Fruit fly (Drosophila melanogaster) whole organism, embryonic: ENCODE data around the gene Srpk79D.

ENCODE experiments used
- Ada2b ChIP-seq: fragments of 200-800 bp; sonication (Bioruptor generic); IDR thresholded peaks from 2 replicates; pipeline ENCODE4 v1.3.6; 2022; ENCODE audit warnings: missing biosample characterization, missing genetic modification characterization
- Aef1 ChIP-seq: fragments of 200-800 bp; sonication (Bioruptor generic); IDR thresholded peaks from 3 replicates; pipeline ENCODE4 v1.3.6; 2022; ENCODE audit warnings: missing biosample characterization, missing genetic modification characterization
- Antp ChIP-seq: fragments of 200-800 bp; sonication (Bioruptor generic); optimal IDR thresholded peaks from 3 replicates; lab custom pipeline; 2016; ENCODE audit warnings: missing biosample characterization, missing genetic modification characterization
- Atf6 ChIP-seq: fragments of 200-800 bp; sonication (Bioruptor generic); IDR thresholded peaks from 2 replicates; pipeline ENCODE4 v1.3.6; 2022; ENCODE audit warnings: missing biosample characterization, missing genetic modification characterization
- Awh ChIP-seq: fragments of 200-800 bp; sonication (Bioruptor generic); IDR thresholded peaks from 2 replicates; pipeline ENCODE4, ENCODE4 v1.3.6; 2022; ENCODE audit warnings: missing biosample characterization, missing genetic modification characterization
- CG10431 ChIP-seq: fragments of 200-800 bp; sonication (Bioruptor generic); optimal IDR thresholded peaks from 3 replicates; lab custom pipeline; 2018; ENCODE audit warnings: missing biosample characterization, mild to moderate bottlenecking, missing genetic modification characterization
- CG12236 ChIP-seq: fragments of 200-800 bp; sonication (Bioruptor generic); optimal IDR thresholded peaks from 2 replicates; lab custom pipeline; 2016; ENCODE audit warnings: missing biosample characterization, missing genetic modification characterization
- CG14014 ChIP-seq: fragments of 200-800 bp; sonication (Bioruptor generic); IDR thresholded peaks from 2 replicates; pipeline ENCODE4 v1.3.6; 2022; ENCODE audit warnings: missing biosample characterization, missing genetic modification characterization
- CG14860 ChIP-seq: fragments of 200-800 bp; sonication (Bioruptor generic); IDR thresholded peaks from 3 replicates; pipeline ENCODE4 v1.3.6; 2022; ENCODE audit warnings: missing biosample characterization, missing genetic modification characterization; ENCODE audit not compliant: partially characterized antibody
- CG14965 ChIP-seq: fragments of 200-800 bp; sonication (Bioruptor generic); optimal IDR thresholded peaks from 2 replicates; lab custom pipeline; 2016; ENCODE audit warnings: missing biosample characterization, missing genetic modification characterization, borderline replicate concordance
- CG15601 ChIP-seq: fragments of 200-800 bp; sonication (Bioruptor generic); optimal IDR thresholded peaks from 3 replicates; lab custom pipeline; 2019; ENCODE audit warnings: missing biosample characterization, mild to moderate bottlenecking, missing genetic modification characterization, moderate library complexity
- CG17829 ChIP-seq: fragments of 200-800 bp; optimal IDR thresholded peaks from 2 replicates; lab custom pipeline; 2019; ENCODE audit warnings: missing biosample characterization, mild to moderate bottlenecking, missing genetic modification characterization, moderate library complexity
- CG17912 ChIP-seq: fragments of 200-800 bp; sonication (Bioruptor generic); optimal IDR thresholded peaks from 2 replicates; lab custom pipeline; 2018; ENCODE audit warnings: missing biosample characterization, mild to moderate bottlenecking, missing genetic modification characterization
- CG32767 ChIP-seq: fragments of 200-800 bp; sonication (Bioruptor generic); IDR thresholded peaks from 2 replicates; pipeline ENCODE4 v1.3.6; 2022; ENCODE audit warnings: missing biosample characterization, missing genetic modification characterization
- CG3726 ChIP-seq: fragments of 200-800 bp; sonication (Bioruptor generic); IDR thresholded peaks from 3 replicates; pipeline ENCODE4, ENCODE4 v1.3.6; 2022; ENCODE audit warnings: missing biosample characterization, missing genetic modification characterization
- CG3838 ChIP-seq: fragments of 200-800 bp; sonication (Bioruptor generic); optimal IDR thresholded peaks from 3 replicates; lab custom pipeline; 2016; ENCODE audit warnings: missing biosample characterization, missing genetic modification characterization
- CG4424 ChIP-seq: fragments of 200-800 bp; sonication (Bioruptor generic); optimal IDR thresholded peaks from 3 replicates; lab custom pipeline; 2016; ENCODE audit warnings: missing biosample characterization, missing genetic modification characterization
- CG8290 ChIP-seq, 3 experiments: fragments of 200-800 bp; sonication (Bioruptor generic); optimal IDR thresholded peaks; 2 replicates each; lab custom pipeline; 2016 to 2019; ENCODE audit warnings: missing biosample characterization in 3 of 3, missing genetic modification characterization in 3 of 3, mild to moderate bottlenecking in 2 of 3, moderate library complexity in 1 of 3
- CG8359 ChIP-seq: fragments of 200-800 bp; sonication (Bioruptor generic); optimal IDR thresholded peaks from 2 replicates; lab custom pipeline; 2017; ENCODE audit warnings: missing biosample characterization, mild to moderate bottlenecking, missing genetic modification characterization, borderline replicate concordance
- CG8388 ChIP-seq: fragments of 200-800 bp; sonication (Bioruptor generic); optimal IDR thresholded peaks from 2 replicates; lab custom pipeline; 2019; ENCODE audit warnings: missing biosample characterization, mild to moderate bottlenecking, missing genetic modification characterization, moderate library complexity
- CG9817 ChIP-seq: fragments of 200-800 bp; sonication (Bioruptor generic); optimal IDR thresholded peaks from 2 replicates; lab custom pipeline; 2018; ENCODE audit warnings: missing biosample characterization, mild to moderate bottlenecking, missing genetic modification characterization, moderate library complexity
- CG9932 ChIP-seq: fragments of 200-800 bp; sonication (Bioruptor generic); IDR thresholded peaks from 2 replicates; pipeline ENCODE4 v1.3.6; 2022; ENCODE audit warnings: missing biosample characterization, missing genetic modification characterization
- D19B ChIP-seq: fragments of 200-800 bp; sonication (Bioruptor generic); optimal IDR thresholded peaks from 2 replicates; lab custom pipeline; 2017; ENCODE audit warnings: missing biosample characterization, mild to moderate bottlenecking, missing genetic modification characterization
- Dfd ChIP-seq, 2 experiments: fragments of >200 bp; optimal IDR thresholded peaks; 2 replicates each; lab custom pipeline; 2017; ENCODE audit warnings: missing biosample characterization in 2 of 2, missing genetic modification characterization in 2 of 2
- Ets97D ChIP-seq: fragments of 200-800 bp; sonication (Bioruptor generic); optimal IDR thresholded peaks from 3 replicates; lab custom pipeline; 2016; ENCODE audit warnings: missing biosample characterization, missing genetic modification characterization
- HLH4C ChIP-seq: fragments of 200-800 bp; sonication (Bioruptor generic); IDR thresholded peaks from 3 replicates; pipeline ENCODE4 v1.3.6; 2022; ENCODE audit warnings: missing biosample characterization, missing genetic modification characterization; ENCODE audit not compliant: partially characterized antibody
- Hr3 ChIP-seq: fragments of 200-800 bp; sonication (Bioruptor generic); optimal IDR thresholded peaks from 3 replicates; lab custom pipeline; 2016; ENCODE audit warnings: missing biosample characterization, missing genetic modification characterization
- Lpt ChIP-seq: fragments of >200 bp; optimal IDR thresholded peaks from 2 replicates; lab custom pipeline; 2018; ENCODE audit warnings: missing biosample characterization, missing genetic modification characterization
- Oli ChIP-seq: fragments of 200-800 bp; sonication (Bioruptor generic); optimal IDR thresholded peaks from 2 replicates; lab custom pipeline; 2018; ENCODE audit warnings: missing biosample characterization, mild to moderate bottlenecking, missing genetic modification characterization, moderate library complexity
- Rx ChIP-seq: fragments of 200-800 bp; sonication (Bioruptor generic); IDR thresholded peaks from 2 replicates; pipeline ENCODE4 v1.3.6; 2022; ENCODE audit warnings: missing biosample characterization, missing genetic modification characterization
- Sry-δ ChIP-seq: fragments of 200-800 bp; sonication (Bioruptor generic); optimal IDR thresholded peaks from 2 replicates; lab custom pipeline; 2016; ENCODE audit warnings: missing biosample characterization, missing genetic modification characterization
- Tbp ChIP-seq: fragments of >200 bp; optimal IDR thresholded peaks from 2 replicates; lab custom pipeline; 2018; ENCODE audit warnings: missing biosample characterization, missing genetic modification characterization
- ac ChIP-seq: fragments of 200-800 bp; sonication (Bioruptor generic); optimal IDR thresholded peaks from 3 replicates; lab custom pipeline; 2017; ENCODE audit warnings: missing biosample characterization, mild to moderate bottlenecking, missing genetic modification characterization
- caup ChIP-seq: fragments of 200-800 bp; sonication (Bioruptor generic); optimal IDR thresholded peaks from 3 replicates; lab custom pipeline; 2017; ENCODE audit warnings: missing biosample characterization, mild to moderate bottlenecking, missing genetic modification characterization, moderate library complexity; ENCODE audit not compliant: severe bottlenecking
- chn ChIP-seq: fragments of 200-800 bp; sonication (Bioruptor generic); optimal IDR thresholded peaks from 2 replicates; lab custom pipeline; 2016; ENCODE audit warnings: missing biosample characterization, missing genetic modification characterization
- crc ChIP-seq: fragments of 200-800 bp; sonication (Bioruptor generic); optimal IDR thresholded peaks from 2 replicates; lab custom pipeline; 2016; ENCODE audit warnings: missing biosample characterization, missing genetic modification characterization
- cwo ChIP-seq: fragments of 200-800 bp; sonication (Bioruptor generic); optimal IDR thresholded peaks from 3 replicates; lab custom pipeline; 2017; ENCODE audit warnings: missing biosample characterization, missing genetic modification characterization, mild to moderate bottlenecking, moderate library complexity, missing genetic modification reagents
- dan ChIP-seq: fragments of 200-800 bp; sonication (Bioruptor generic); IDR thresholded peaks from 2 replicates; pipeline ENCODE4 v1.3.6; 2022; ENCODE audit warnings: missing biosample characterization, missing genetic modification characterization
- ewg ChIP-seq: fragments of 200-800 bp; sonication (Bioruptor generic); optimal IDR thresholded peaks from 3 replicates; lab custom pipeline; 2017; ENCODE audit warnings: mild to moderate bottlenecking, missing biosample characterization, missing genetic modification reagents, missing genetic modification characterization
- gem ChIP-seq: fragments of 200-800 bp; sonication (Bioruptor generic); optimal IDR thresholded peaks from 2 replicates; lab custom pipeline; 2019; ENCODE audit warnings: missing biosample characterization, mild to moderate bottlenecking, missing genetic modification characterization, moderate library complexity
- hbn ChIP-seq: fragments of 200-800 bp; sonication (Bioruptor generic); IDR thresholded peaks from 2 replicates; pipeline ENCODE4 v1.3.6; 2022; ENCODE audit warnings: missing biosample characterization, missing genetic modification characterization; ENCODE audit not compliant: partially characterized antibody
- ken ChIP-seq: fragments of 200-800 bp; sonication (Bioruptor generic); IDR thresholded peaks from 3 replicates; pipeline ENCODE4 v1.3.6; 2022; ENCODE audit warnings: missing biosample characterization, missing genetic modification characterization
- mirr ChIP-seq: fragments of 200-800 bp; sonication (Bioruptor generic); optimal IDR thresholded peaks from 3 replicates; lab custom pipeline; 2018; ENCODE audit warnings: missing biosample characterization, mild to moderate bottlenecking, missing genetic modification characterization
- odd ChIP-seq: fragments of 200-800 bp; sonication (Bioruptor generic); optimal IDR thresholded peaks from 2 replicates; lab custom pipeline; 2017; ENCODE audit warnings: missing biosample characterization, mild to moderate bottlenecking, missing genetic modification characterization
- ranshi ChIP-seq: fragments of 200-800 bp; sonication (Bioruptor generic); IDR thresholded peaks from 2 replicates; pipeline ENCODE4 v1.3.6; 2022; ENCODE audit warnings: missing biosample characterization, missing genetic modification characterization
- rib ChIP-seq: fragments of 200-800 bp; sonication (Bioruptor generic); IDR thresholded peaks from 2 replicates; pipeline ENCODE4 v1.3.6; 2022; ENCODE audit warnings: missing biosample characterization, missing genetic modification characterization
- salm ChIP-seq: fragments of 200-800 bp; sonication (Bioruptor generic); optimal IDR thresholded peaks from 2 replicates; lab custom pipeline; 2018; ENCODE audit warnings: missing biosample characterization, mild to moderate bottlenecking, missing genetic modification characterization
- shn ChIP-seq: fragments of 200-800 bp; sonication (Bioruptor generic); optimal IDR thresholded peaks from 3 replicates; lab custom pipeline; 2016; ENCODE audit warnings: missing biosample characterization, missing genetic modification characterization
- sisA ChIP-seq: fragments of 200-800 bp; sonication (Bioruptor generic); IDR thresholded peaks from 2 replicates; pipeline ENCODE4 v1.3.6; 2022; ENCODE audit warnings: missing biosample characterization, missing genetic modification characterization
- sob ChIP-seq: fragments of 200-800 bp; sonication (Bioruptor generic); IDR thresholded peaks from 2 replicates; pipeline ENCODE4 v1.3.6; 2022; ENCODE audit warnings: missing biosample characterization, missing genetic modification characterization
- trh ChIP-seq: fragments of 200-800 bp; sonication (Bioruptor generic); optimal IDR thresholded peaks from 2 replicates; lab custom pipeline; 2016; ENCODE audit warnings: missing biosample characterization, missing genetic modification characterization

The Srpk79D gene

DNA sequence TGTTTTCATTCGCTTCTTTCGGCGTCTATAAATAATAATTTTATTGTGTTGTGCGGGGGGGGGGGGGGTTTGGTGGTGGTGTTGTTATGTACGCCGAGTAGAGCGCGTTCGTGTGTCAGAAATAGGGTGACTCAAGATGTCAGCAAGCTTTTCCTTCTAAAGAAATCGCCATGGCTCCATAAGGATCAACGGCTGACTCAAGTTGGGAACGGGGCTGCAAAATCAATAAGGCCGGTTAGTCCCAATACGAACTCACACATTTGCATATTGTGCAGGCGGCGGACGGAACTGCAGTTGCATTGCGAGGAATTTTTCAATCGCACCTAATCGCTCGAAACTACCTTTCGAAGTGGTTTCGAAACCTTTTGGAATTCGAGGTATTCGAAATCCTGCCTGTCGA, 2.8 kb downstream of the Srpk79D start (continued):
- TF ChIP-seq Rx: no peak
- peak; percentile 53 for TF ChIP-seq ranshi (GFP tag; lab: Robert Waterston, UW)
- no peak for TF ChIP-seq Antp (GFP tag; lab: Kevin White, UChicago)
- peak; percentile 61 for TF ChIP-seq CG9817 (tag; lab: Kevin White, UChicago)
- TF ChIP-seq ac: no peak
- TF ChIP-seq CG32767 (GFP tag; lab: Robert Waterston, UW): no peak
- TF ChIP-seq crc: no peak
- TF ChIP-seq Hr3 (GFP tag; lab: Kevin White, UChicago): no peak
- TF ChIP-seq Ets97D: no peak
- TF ChIP-seq CG14860 (GFP tag; lab: Robert Waterston, UW): no peak
- TF ChIP-seq CG14965 (GFP tag; lab: Kevin White, UChicago): no peak
- no peak for TF ChIP-seq shn (GFP tag; lab: Kevin White, UChicago)
- TF ChIP-seq odd (GFP tag; lab: Kevin White, UChicago): no peak
- TF ChIP-seq CG9932 (GFP tag; lab: Robert Waterston, UW): peak; percentile 65
- TF ChIP-seq Aef1 (GFP tag; lab: Robert Waterston, UW): no peak
- TF ChIP-seq Dfd (GFP tag; optimal IDR thresholded peaks at IDR 0.05; lab: Kevin White, UChicago): no peak
- no peak for TF ChIP-seq Sry-δ
- TF ChIP-seq CG4424 (GFP tag; lab: Kevin White, UChicago): peak; percentile 13
- no peak for TF ChIP-seq rib (GFP tag; lab: Robert Waterston, UW)
- TF ChIP-seq Ada2b (GFP tag; lab: Robert Waterston, UW): peak; percentile 60
- TF ChIP-seq hbn (GFP tag; lab: Robert Waterston, UW): no peak
- no peak for TF ChIP-seq Lpt (GFP tag; lab: Kevin White, UChicago)
- no peak for TF ChIP-seq CG3838 (GFP tag; lab: Kevin White, UChicago)
- no peak for TF ChIP-seq Awh (GFP tag; lab: Robert Waterston, UW)
- peak; percentile 56; the same call in 1 of the 2 replicates for TF ChIP-seq Atf6 (GFP tag; lab: Robert Waterston, UW)
- TF ChIP-seq CG10431 (GFP tag; lab: Kevin White, UChicago): no peak
- TF ChIP-seq CG8359 (GFP tag; lab: Kevin White, UChicago): no peak
- TF ChIP-seq CG17829 (tag; lab: Kevin White, UChicago): no peak
- TF ChIP-seq Oli (tag; lab: Kevin White, UChicago): peak; percentile 34
- no peak for TF ChIP-seq CG8388 (GFP tag; lab: Kevin White, UChicago)
- TF ChIP-seq cwo: no peak
- 0 out of 3 replicates have a peak, but pooled peaks have one; percentile 43 for TF ChIP-seq ken (GFP tag; lab: Robert Waterston, UW)
- TF ChIP-seq CG14014 (GFP tag; lab: Robert Waterston, UW): peak; percentile 62; the same call in 1 of the 2 replicates
- TF ChIP-seq gem: peak; percentile 50
- no peak for TF ChIP-seq CG12236
- TF ChIP-seq sob (GFP tag; lab: Robert Waterston, UW): peak; percentile 52
- no peak for TF ChIP-seq CG17912
- TF ChIP-seq trh (GFP tag; lab: Kevin White, UChicago): no peak
- TF ChIP-seq ewg (GFP tag; lab: Kevin White, UChicago): no peak
- no peak for TF ChIP-seq chn
- TF ChIP-seq HLH4C (GFP tag; lab: Robert Waterston, UW): no peak
- TF ChIP-seq D19B (GFP tag; lab: Kevin White, UChicago): no peak
- TF ChIP-seq caup (GFP tag; lab: Kevin White, UChicago): peak; percentile 6
- TF ChIP-seq CG8290 (GFP tag; optimal IDR thresholded peaks at IDR 0.05; lab: Kevin White, UChicago): no peak
- peak in 1 of 2 experiments; percentile 83 for TF ChIP-seq CG8290 (tag; optimal IDR thresholded peaks at IDR 0.05; lab: Kevin White, UChicago)
- no peak for TF ChIP-seq Tbp (GFP tag; lab: Kevin White, UChicago)
- TF ChIP-seq dan (GFP tag; lab: Robert Waterston, UW): no peak
- no peak for TF ChIP-seq CG15601 (tag; lab: Kevin White, UChicago)
- peak; percentile 10; the same call in 1 of the 2 replicates for TF ChIP-seq sisA (GFP tag; lab: Robert Waterston, UW)
- TF ChIP-seq salm: no peak
- no peak for TF ChIP-seq mirr (GFP tag; lab: Kevin White, UChicago)
- no peak for TF ChIP-seq CG3726
